Worm (Caenorhabditis elegans): ENCODE data around the gene H03G16.1.

H03G16.1 gene

ce11 chrX:15094973-15095372, 41.3 kb downstream of the H03G16.1 start, which contains the start of gene F09B12.7:
Gene F09B12.7, minus strand, starts transcription at chrX:15095073.
- TF ChIP-seq mep-1 (tag; optimal IDR thresholded peaks at IDR 0.05) (no peak), tbx-8 (GFP tag; optimal IDR thresholded peaks at IDR 0.05) (no peak), flh-1 (GFP tag; optimal IDR thresholded peaks at IDR 0.05) (no peak), lsy-2 (tag; optimal IDR thresholded peaks at IDR 0.05) (no peak), mls-2 (tag; optimal IDR thresholded peaks at IDR 0.05) (no peak), ztf-11 (tag; optimal IDR thresholded peaks at IDR 0.05) (no peak), cnd-1 (tag; optimal IDR thresholded peaks at IDR 0.05) (no peak), ceh-39 (tag; optimal IDR thresholded peaks at IDR 0.05) (no peak), nhr-12 (tag; optimal IDR thresholded peaks at IDR 0.05) (no peak), lin-32 (GFP tag; optimal IDR thresholded peaks at IDR 0.05) (no peak), sptf-1 (tag; optimal IDR thresholded peaks at IDR 0.05) (no peak)

ce11 chrX:15096277-15096676, 42.6 kb downstream of the H03G16.1 start:
- TF ChIP-seq nhr-237 (tag; optimal IDR thresholded peaks at IDR 0.05) (no peak), elt-1 (tag; optimal IDR thresholded peaks at IDR 0.05; ENCODE audit: borderline replicate concordance, insufficient read depth) (no peak), snpc-4 (tag; optimal IDR thresholded peaks at IDR 0.05) (no peak), sptf-1 (tag; optimal IDR thresholded peaks at IDR 0.05) (no peak), unc-120 (tag; optimal IDR thresholded peaks at IDR 0.05; ENCODE audit: poor library complexity, severe bottlenecking) (no peak), cnd-1 (tag; optimal IDR thresholded peaks at IDR 0.05) (no peak), ceh-83 (GFP tag; optimal IDR thresholded peaks at IDR 0.05) (no peak)

- TF ChIP-seq mls-2 (tag; optimal IDR thresholded peaks at IDR 0.05) (no peak), M03D4.4 (tag; optimal IDR thresholded peaks at IDR 0.05) (no peak), lsy-2 (tag; optimal IDR thresholded peaks at IDR 0.05) (no peak), ceh-39 (tag; optimal IDR thresholded peaks at IDR 0.05) (no peak), pha-4 (tag; optimal IDR thresholded peaks at IDR 0.05) (no peak)
Observed at ce11 chrX:15097763-15098162, 44.1 kb downstream of the H03G16.1 start, which contains the start of gene F09B12.3. Gene F09B12.3, minus strand, starts transcription at chrX:15097954.

ce11 chrX:15100369-15100963, 46.8 kb downstream of the H03G16.1 start, which contains the start of gene dhhc-1:
Gene dhhc-1, minus strand, starts transcription at chrX:15100419.
- TF ChIP-seq drap-1 (GFP tag; optimal IDR thresholded peaks at IDR 0.05) (no peak), elt-3 (tag; optimal IDR thresholded peaks at IDR 0.05) (no peak), nhr-28 (tag; optimal IDR thresholded peaks at IDR 0.05) (no peak), lin-13 (tag; optimal IDR thresholded peaks at IDR 0.05) (no peak), pha-4 (tag; optimal IDR thresholded peaks at IDR 0.05) (no peak), ham-2 (GFP tag; optimal IDR thresholded peaks at IDR 0.05) (no peak), blmp-1 (tag; optimal IDR thresholded peaks at IDR 0.05) (no peak), nhr-12 (tag; optimal IDR thresholded peaks at IDR 0.05) (no peak), snpc-4 (tag; optimal IDR thresholded peaks at IDR 0.05) (no peak), sem-2 (GFP tag; optimal IDR thresholded peaks at IDR 0.05) (no peak), bed-3 (GFP tag; optimal IDR thresholded peaks at IDR 0.05) (no peak), unc-62 (GFP tag; optimal IDR thresholded peaks at IDR 0.05) (peak; percentile 28), nhr-2 (tag; optimal IDR thresholded peaks at IDR 0.05) (peak; percentile 15), unc-39 (tag; optimal IDR thresholded peaks at IDR 0.05) (no peak), ceh-43 (GFP tag; optimal IDR thresholded peaks at IDR 0.05) (no peak), elt-1 (tag; optimal IDR thresholded peaks at IDR 0.05; ENCODE audit: borderline replicate concordance, insufficient read depth) (no peak), ces-1 (GFP tag; optimal IDR thresholded peaks at IDR 0.05) (peak; percentile 41), M03D4.4 (tag; optimal IDR thresholded peaks at IDR 0.05) (no peak), tbx-8 (GFP tag; optimal IDR thresholded peaks at IDR 0.05) (no peak), mls-2 (tag; optimal IDR thresholded peaks at IDR 0.05) (peak; percentile 65), cnd-1 (tag; optimal IDR thresholded peaks at IDR 0.05) (peak; percentile 84), ztf-11 (tag; optimal IDR thresholded peaks at IDR 0.05) (no peak), lsy-2 (tag; optimal IDR thresholded peaks at IDR 0.05) (no peak), mep-1 (tag; optimal IDR thresholded peaks at IDR 0.05) (peak; percentile 56), hlh-1 (tag; optimal IDR thresholded peaks at IDR 0.05) (peak; percentile 69), nhr-76 (tag; optimal IDR thresholded peaks at IDR 0.05) (no peak), mab-5 (tag; optimal IDR thresholded peaks at IDR 0.05) (no peak), flh-1 (GFP tag; optimal IDR thresholded peaks at IDR 0.05) (no peak), lin-32 (GFP tag; optimal IDR thresholded peaks at IDR 0.05) (peak; percentile 69), ceh-83 (GFP tag; optimal IDR thresholded peaks at IDR 0.05) (no peak), unc-120 (tag; optimal IDR thresholded peaks at IDR 0.05; ENCODE audit: poor library complexity, severe bottlenecking) (peak; percentile 69), ceh-39 (tag; optimal IDR thresholded peaks at IDR 0.05) (no peak), sptf-1 (tag; optimal IDR thresholded peaks at IDR 0.05) (no peak)

Measured in whole organism, mixed stage, embryonic.